Fruit fly (Drosophila melanogaster): ENCODE data around the gene orion.

DNA sequence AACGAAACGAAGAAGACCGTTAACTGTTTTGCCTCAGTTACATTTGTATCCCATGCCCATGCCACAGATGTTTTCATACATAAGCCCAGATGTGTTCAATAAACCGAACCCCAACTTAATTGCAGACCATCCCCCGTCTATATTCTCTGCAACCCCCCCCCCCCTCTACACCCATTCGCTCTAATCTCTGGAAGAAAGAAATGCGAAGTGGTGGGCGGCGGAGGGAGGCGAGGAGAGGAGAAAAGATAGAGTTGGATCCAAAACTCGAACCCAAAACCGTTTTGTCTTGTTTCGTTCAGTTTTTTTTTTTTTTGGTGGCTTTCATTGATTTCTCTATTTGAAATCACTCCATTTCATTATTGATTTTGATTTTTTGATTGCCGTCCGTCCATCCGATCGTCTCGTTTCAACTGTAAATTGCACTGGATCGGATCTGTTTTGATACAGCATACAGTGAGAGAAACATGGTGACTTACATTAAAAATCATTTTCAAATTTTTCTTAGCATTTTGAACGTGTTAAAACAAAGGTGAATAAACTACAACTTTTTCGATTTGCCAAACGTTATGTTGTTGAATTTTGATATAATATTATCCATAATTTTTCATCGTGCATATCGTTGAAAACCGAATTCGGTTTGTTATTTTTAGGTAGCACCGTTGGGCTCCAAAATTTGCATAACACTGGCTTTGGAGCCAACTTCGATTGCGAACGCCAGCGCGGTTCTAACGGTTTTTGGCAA, 29.0 kb upstream of the orion start:
- TF ChIP-seq Myc (optimal IDR thresholded peaks at IDR 0.05) (no peak), psq (optimal IDR thresholded peaks at IDR 0.05) (no peak)
